Worm (Caenorhabditis elegans) whole organism, midembryonic: ENCODE results near the gene W02B12.12.

ENCODE experiments used
- T22C8.4 ChIP-seq: fragments of 200-800 bp; sonication (Bioruptor generic); IDR thresholded peaks from 2 replicates; pipeline ENCODE4 v1.3.6; 2022; ENCODE audit warnings: missing genetic modification characterization, missing compliant biosample characterization
- cog-1 ChIP-seq: sonication (generic microtip); optimal IDR thresholded peaks from 2 replicates; lab custom pipeline; 2016; ENCODE audit warnings: missing genetic modification characterization, missing compliant biosample characterization
- flt-1 ChIP-seq: fragments of 200-800 bp; sonication (Bioruptor generic); IDR thresholded peaks from 2 replicates; pipeline ENCODE4 v1.3.6; 2022; ENCODE audit warnings: missing genetic modification characterization, missing compliant biosample characterization
- klf-2 ChIP-seq: fragments of 200-800 bp; sonication (Bioruptor generic); conservative IDR thresholded peaks from 2 replicates; pipeline ENCODE4 v1.3.6; 2022; ENCODE audit warnings: missing genetic modification reagents, missing genetic modification characterization, missing compliant biosample characterization
- med-1 ChIP-seq: sonication (generic microtip); optimal IDR thresholded peaks from 2 replicates; lab custom pipeline; 2017; ENCODE audit warnings: missing genetic modification characterization, mild to moderate bottlenecking, missing compliant biosample characterization, antibody characterized with exemption, missing genetic modification reagents; ENCODE audit not compliant: insufficient read depth
- ref-1 ChIP-seq: fragments of 200-800 bp; sonication (Bioruptor generic); conservative IDR thresholded peaks from 2 replicates; pipeline ENCODE4 v1.3.6; 2022; ENCODE audit warnings: missing genetic modification reagents, missing genetic modification characterization, missing compliant biosample characterization
- tab-1 ChIP-seq: fragments of 200-800 bp; sonication (Bioruptor generic); IDR thresholded peaks from 2 replicates; pipeline ENCODE4 v1.3.6; 2022; ENCODE audit warnings: missing genetic modification characterization, missing compliant biosample characterization
- ztf-23 ChIP-seq: fragments of 200-800 bp; sonication (Bioruptor generic); IDR thresholded peaks from 2 replicates; pipeline ENCODE4 v1.3.6; 2022; ENCODE audit warnings: missing genetic modification reagents, missing genetic modification characterization, missing compliant biosample characterization
- ztf-29 ChIP-seq: fragments of 200-800 bp; sonication (Bioruptor generic); IDR thresholded peaks from 2 replicates; pipeline ENCODE4 v1.3.6; 2022; ENCODE audit warnings: missing genetic modification reagents, missing genetic modification characterization, missing compliant biosample characterization

Gene W02B12.12

ce11 chrII:11479076-11479475, at the start of gene W02B12.12:
W02B12.12 (minus strand) TSS chrII:11479176.
- no peak for TF ChIP-seq cog-1 (tag; lab: Kevin White, UChicago)
- TF ChIP-seq flt-1 (GFP tag; lab: Robert Waterston, UW): no peak
- no peak for TF ChIP-seq tab-1
- no peak for TF ChIP-seq ztf-23 (GFP tag; lab: Robert Waterston, UW)
- no peak for TF ChIP-seq ref-1
- no peak for TF ChIP-seq med-1 (GFP tag; lab: Kevin White, UChicago)
- no peak for TF ChIP-seq ztf-29
- no peak for TF ChIP-seq T22C8.4 (GFP tag; lab: Robert Waterston, UW)
- no peak for TF ChIP-seq klf-2 (GFP tag; lab: Robert Waterston, UW)

- TF ChIP-seq tab-1 (no peak), cog-1 (tag; lab: Kevin White, UChicago) (no peak), ref-1 (no peak), flt-1 (GFP tag; lab: Robert Waterston, UW) (no peak), med-1 (GFP tag; lab: Kevin White, UChicago) (no peak), T22C8.4 (GFP tag; lab: Robert Waterston, UW) (no peak), ztf-23 (GFP tag; lab: Robert Waterston, UW) (no peak), klf-2 (GFP tag; lab: Robert Waterston, UW) (no peak), ztf-29 (no peak)
These were observed 48.0 kb upstream of the W02B12.12 start, which contains the start of gene age-1 for ce11 chrII:11526954-11527353. age-1 (minus strand) TSS chrII:11527054.

ce11 chrII:11521300-11521699, 42.3 kb upstream of the W02B12.12 start, which contains the start of gene Y62F5A.10:
Y62F5A.10 (plus strand) TSS chrII:11521600.
- TF ChIP-seq klf-2 (GFP tag; lab: Robert Waterston, UW): no peak
- TF ChIP-seq tab-1: no peak

- TF ChIP-seq ref-1 (no peak), med-1 (GFP tag; lab: Kevin White, UChicago) (no peak), ztf-29 (no peak), T22C8.4 (GFP tag; lab: Robert Waterston, UW) (no peak), flt-1 (GFP tag; lab: Robert Waterston, UW) (no peak), klf-2 (GFP tag; lab: Robert Waterston, UW) (no peak), ztf-23 (GFP tag; lab: Robert Waterston, UW) (no peak), cog-1 (tag; lab: Kevin White, UChicago) (no peak), tab-1 (no peak)
These were observed 39.2 kb upstream of the W02B12.12 start, which contains the start of gene B0334.10 for ce11 chrII:11518184-11518583. B0334.10 (plus strand) TSS chrII:11518484.

ce11 chrII:11514775-11515174, 35.8 kb upstream of the W02B12.12 start, which contains the start of gene srh-44:
srh-44 (plus strand) TSS chrII:11515075.
- no peak for TF ChIP-seq cog-1 (tag; lab: Kevin White, UChicago)
- no peak for TF ChIP-seq flt-1 (GFP tag; lab: Robert Waterston, UW)
- TF ChIP-seq ztf-29: no peak
- TF ChIP-seq ref-1: no peak
- no peak for TF ChIP-seq med-1 (GFP tag; lab: Kevin White, UChicago)
- no peak for TF ChIP-seq klf-2 (GFP tag; lab: Robert Waterston, UW)
- no peak for TF ChIP-seq tab-1
- TF ChIP-seq ztf-23 (GFP tag; lab: Robert Waterston, UW): no peak
- no peak for TF ChIP-seq T22C8.4 (GFP tag; lab: Robert Waterston, UW)

- no peak for TF ChIP-seq tab-1
- no peak for TF ChIP-seq klf-2 (GFP tag; lab: Robert Waterston, UW)
- no peak for TF ChIP-seq cog-1 (tag; lab: Kevin White, UChicago)
- TF ChIP-seq flt-1 (GFP tag; lab: Robert Waterston, UW): no peak
- no peak for TF ChIP-seq ztf-23 (GFP tag; lab: Robert Waterston, UW)
- TF ChIP-seq med-1 (GFP tag; lab: Kevin White, UChicago): no peak
- TF ChIP-seq ztf-29: no peak
- no peak for TF ChIP-seq ref-1
These were observed 33.9 kb upstream of the W02B12.12 start for ce11 chrII:11512921-11513320.

ce11 chrII:11510373-11510772, 31.4 kb upstream of the W02B12.12 start, which contains the start of gene npr-41:
npr-41 (plus strand) TSS chrII:11510673.
- TF ChIP-seq ref-1 (no peak), T22C8.4 (GFP tag; lab: Robert Waterston, UW) (no peak), ztf-29 (no peak), flt-1 (GFP tag; lab: Robert Waterston, UW) (no peak), ztf-23 (GFP tag; lab: Robert Waterston, UW) (no peak), klf-2 (GFP tag; lab: Robert Waterston, UW) (no peak), med-1 (GFP tag; lab: Kevin White, UChicago) (no peak), cog-1 (tag; lab: Kevin White, UChicago) (no peak), tab-1 (no peak)

- TF ChIP-seq ztf-29: peak; percentile 67; the same call in 1 of the 2 replicates
- TF ChIP-seq flt-1 (GFP tag; lab: Robert Waterston, UW): no peak
- no peak for TF ChIP-seq cog-1 (tag; lab: Kevin White, UChicago)
These were observed 24.8 kb upstream of the W02B12.12 start for ce11 chrII:11503761-11504160.

- TF ChIP-seq tab-1: no peak
- TF ChIP-seq flt-1 (GFP tag; lab: Robert Waterston, UW): no peak
- TF ChIP-seq cog-1 (tag; lab: Kevin White, UChicago): no peak
- no peak for TF ChIP-seq klf-2 (GFP tag; lab: Robert Waterston, UW)
These were observed 23.0 kb upstream of the W02B12.12 start for ce11 chrII:11501956-11502355.

- TF ChIP-seq flt-1 (GFP tag; lab: Robert Waterston, UW): no peak
- no peak for TF ChIP-seq tab-1
- TF ChIP-seq cog-1 (tag; lab: Kevin White, UChicago): no peak
These were observed 21.2 kb upstream of the W02B12.12 start, which contains the start of gene B0334.20 for ce11 chrII:11500198-11500597. B0334.20 (minus strand) TSS chrII:11500459.
